Worm (Caenorhabditis elegans) whole organism, young adult: ENCODE measurements around the gene K09E2.3.

Experiments
- B0035.1 ChIP-seq: sonication (generic microtip); optimal IDR thresholded peaks from 2 replicates; lab custom pipeline; 2016; ENCODE audit warnings: missing genetic modification characterization, mild to moderate bottlenecking, missing compliant biosample characterization, missing genotype, missing genetic modification reagents
- B0336.3 ChIP-seq: fragments of 200-800 bp; sonication (Bioruptor generic); IDR thresholded peaks from 2 replicates; pipeline ENCODE4 v1.3.6; 2022; ENCODE audit warnings: missing genetic modification characterization, missing compliant biosample characterization
- C06A6.2 ChIP-seq: fragments of 200-800 bp; sonication (Bioruptor generic); conservative IDR thresholded peaks from 2 replicates; pipeline ENCODE4 v1.3.6; 2022; ENCODE audit warnings: missing genetic modification characterization, missing compliant biosample characterization
- D2030.7 ChIP-seq: fragments of 200-800 bp; sonication (Bioruptor generic); IDR thresholded peaks from 2 replicates; pipeline ENCODE4 v1.3.6; 2022; ENCODE audit warnings: missing genetic modification reagents, missing genetic modification characterization, missing compliant biosample characterization
- F10E7.11 ChIP-seq: sonication (generic microtip); optimal IDR thresholded peaks from 2 replicates; lab custom pipeline; 2017; ENCODE audit warnings: mild to moderate bottlenecking, missing genetic modification characterization, moderate library complexity, missing compliant biosample characterization
- F37B4.10 ChIP-seq: fragments of 200-800 bp; sonication (Bioruptor generic); IDR thresholded peaks from 2 replicates; pipeline ENCODE4 v1.3.6; 2022; ENCODE audit warnings: missing genetic modification characterization, missing compliant biosample characterization
- F39B2.1 ChIP-seq: fragments of 200-800 bp; sonication (Bioruptor generic); IDR thresholded peaks from 2 replicates; pipeline ENCODE4 v1.3.6; 2022; ENCODE audit warnings: missing genetic modification reagents, missing genetic modification characterization, missing compliant biosample characterization
- F52B5.7 ChIP-seq: sonication (generic microtip); optimal IDR thresholded peaks from 2 replicates; lab custom pipeline; 2016; ENCODE audit warnings: mild to moderate bottlenecking, missing genetic modification characterization, missing compliant biosample characterization
- T07F8.4 ChIP-seq: sonication (generic microtip); optimal IDR thresholded peaks from 2 replicates; lab custom pipeline; 2016; ENCODE audit warnings: mild to moderate bottlenecking, missing genetic modification characterization, moderate library complexity, missing compliant biosample characterization
- T26A5.8 ChIP-seq: sonication (generic microtip); optimal IDR thresholded peaks from 2 replicates; lab custom pipeline; 2016; ENCODE audit warnings: missing genetic modification characterization, missing compliant biosample characterization
- ZK185.1 ChIP-seq: sonication (generic microtip); optimal IDR thresholded peaks from 2 replicates; lab custom pipeline; 2016; ENCODE audit warnings: mild to moderate bottlenecking, missing genetic modification characterization, missing compliant biosample characterization; ENCODE audit not compliant: poor library complexity, severe bottlenecking
- aptf-3 ChIP-seq: fragments of 200-800 bp; sonication (Bioruptor generic); IDR thresholded peaks from 2 replicates; pipeline ENCODE4 v1.3.6; 2022; ENCODE audit warnings: missing genetic modification characterization, missing compliant biosample characterization
- ccch-3 ChIP-seq: fragments of 200-800 bp; sonication (Bioruptor generic); optimal IDR thresholded peaks from 2 replicates; lab custom pipeline; 2018; ENCODE audit warnings: mild to moderate bottlenecking, missing genetic modification characterization, missing compliant biosample characterization
- ceh-40 ChIP-seq: fragments of 200-800 bp; sonication (Bioruptor generic); IDR thresholded peaks from 2 replicates; pipeline ENCODE4 v1.3.6; 2022; ENCODE audit warnings: missing genetic modification characterization, missing compliant biosample characterization
- ceh-58 ChIP-seq: fragments of 200-800 bp; sonication (Bioruptor generic); IDR thresholded peaks from 2 replicates; pipeline ENCODE4 v1.3.6; 2022; ENCODE audit warnings: missing genetic modification characterization, missing compliant biosample characterization
- ceh-79 ChIP-seq: sonication (generic microtip); optimal IDR thresholded peaks from 2 replicates; lab custom pipeline; 2017; ENCODE audit warnings: mild to moderate bottlenecking, missing genetic modification characterization, missing compliant biosample characterization
- ceh-91 ChIP-seq: fragments of 200-800 bp; sonication (Bioruptor generic); IDR thresholded peaks from 2 replicates; pipeline ENCODE4 v1.3.6; 2022; ENCODE audit warnings: missing genetic modification reagents, missing genetic modification characterization, missing compliant biosample characterization
- chd-7 ChIP-seq: sonication (generic microtip); optimal IDR thresholded peaks from 2 replicates; lab custom pipeline; 2016; ENCODE audit warnings: mild to moderate bottlenecking, missing genetic modification characterization, moderate library complexity, missing compliant biosample characterization
- dox-1 ChIP-seq: fragments of 200-800 bp; sonication (Bioruptor generic); IDR thresholded peaks from 2 replicates; pipeline ENCODE4 v1.3.6; 2022; ENCODE audit warnings: missing genetic modification reagents, missing genetic modification characterization, missing compliant biosample characterization
- dpff-1 ChIP-seq: sonication (generic microtip); optimal IDR thresholded peaks from 2 replicates; lab custom pipeline; 2017; ENCODE audit warnings: mild to moderate bottlenecking, missing genetic modification characterization, missing compliant biosample characterization
- ekl-4 ChIP-seq: fragments of 200-800 bp; sonication (Bioruptor generic); IDR thresholded peaks from 2 replicates; pipeline ENCODE4 v1.3.6; 2022; ENCODE audit warnings: missing genetic modification reagents, missing genetic modification characterization, missing compliant biosample characterization
- him-1 ChIP-seq: sonication (generic microtip); optimal IDR thresholded peaks from 2 replicates; lab custom pipeline; 2016; ENCODE audit warnings: missing genotype, missing genetic modification reagents, missing genetic modification characterization, missing compliant biosample characterization
- hmg-1.2 ChIP-seq: fragments of 200-800 bp; sonication (Bioruptor generic); IDR thresholded peaks from 2 replicates; pipeline ENCODE4 v1.3.6; 2022; ENCODE audit warnings: missing genetic modification reagents, missing genetic modification characterization, missing compliant biosample characterization
- hsf-1 ChIP-seq: fragments of 200-800 bp; sonication (Bioruptor generic); IDR thresholded peaks from 2 replicates; pipeline ENCODE4 v1.3.6; 2022; ENCODE audit warnings: missing genetic modification reagents, missing genetic modification characterization, missing compliant biosample characterization
- lag-1 ChIP-seq: fragments of 200-800 bp; sonication (Bioruptor generic); IDR thresholded peaks from 2 replicates; pipeline ENCODE4 v1.3.6; 2022; ENCODE audit warnings: missing genetic modification reagents, missing genetic modification characterization, missing compliant biosample characterization
- lin-26 ChIP-seq: fragments of 200-800 bp; sonication (Bioruptor generic); IDR thresholded peaks from 2 replicates; pipeline ENCODE4 v1.3.6; 2022; ENCODE audit warnings: missing genetic modification reagents, missing genetic modification characterization, missing compliant biosample characterization
- lin-35 ChIP-seq, 3 experiments: fragments of 150-350 bp in 2 of 3; sonication (generic microtip) in 1 of 3; optimal IDR thresholded peaks; 2 replicates each; lab custom pipeline; 2014 to 2018; ENCODE audit warnings: missing biosample characterization in 3 of 3, missing genetic modification characterization in 3 of 3, missing genetic modification reagents in 3 of 3
- lir-1 ChIP-seq: fragments of 200-800 bp; sonication (Bioruptor generic); conservative IDR thresholded peaks from 2 replicates; pipeline ENCODE4 v1.3.6; 2022; ENCODE audit warnings: missing genetic modification reagents, missing genetic modification characterization, missing compliant biosample characterization
- madf-10 ChIP-seq: sonication (generic microtip); optimal IDR thresholded peaks from 2 replicates; lab custom pipeline; 2016; ENCODE audit warnings: mild to moderate bottlenecking, missing genetic modification characterization, missing compliant biosample characterization
- mcd-1 ChIP-seq: fragments of 200-800 bp; sonication (Bioruptor generic); IDR thresholded peaks from 2 replicates; pipeline ENCODE4 v1.3.6; 2022; ENCODE audit warnings: missing genetic modification reagents, missing genetic modification characterization, missing compliant biosample characterization
- mxl-1 ChIP-seq: sonication (generic microtip); optimal IDR thresholded peaks from 2 replicates; lab custom pipeline; 2016; ENCODE audit warnings: missing genetic modification characterization, missing compliant biosample characterization
- nfya-1 ChIP-seq: sonication (generic microtip); optimal IDR thresholded peaks from 2 replicates; lab custom pipeline; 2017; ENCODE audit warnings: antibody characterized with exemption, missing compliant biosample characterization, missing genetic modification characterization, borderline replicate concordance; ENCODE audit not compliant: insufficient read depth
- pbrm-1 ChIP-seq: fragments of 200-800 bp; sonication (Bioruptor generic); IDR thresholded peaks from 2 replicates; pipeline ENCODE4 v1.3.6; 2022; ENCODE audit warnings: missing genetic modification reagents, missing genetic modification characterization, missing compliant biosample characterization
- pha-4 ChIP-seq: fragments of 150-350 bp; sonication (generic microtip); optimal IDR thresholded peaks from 2 replicates; lab custom pipeline; 2014; ENCODE audit warnings: missing biosample characterization, missing genetic modification reagents, missing genetic modification characterization
- rcor-1 ChIP-seq: fragments of 200-800 bp; sonication (Bioruptor generic); IDR thresholded peaks from 2 replicates; pipeline ENCODE4 v1.3.6; 2022; ENCODE audit warnings: missing genetic modification reagents, missing genetic modification characterization, missing compliant biosample characterization
- rec-8 ChIP-seq, 2 experiments: sonication (generic microtip); optimal IDR thresholded peaks; 2 replicates each; lab custom pipeline; 2016; ENCODE audit warnings: mild to moderate bottlenecking in 2 of 2, missing genetic modification characterization in 2 of 2, missing genetic modification reagents in 2 of 2, missing genotype in 2 of 2, missing biosample characterization in 1 of 2, missing compliant biosample characterization in 1 of 2, moderate library complexity in 1 of 2
- rpc-1 ChIP-seq, 2 experiments: fragments of 150-350 bp in 1 of 2; sonication (generic microtip) in 1 of 2; optimal IDR thresholded peaks; 2 replicates each; lab custom pipeline; 2014 to 2018; ENCODE audit warnings: missing biosample characterization in 1 of 2, missing genetic modification characterization in 1 of 2, missing genetic modification reagents in 1 of 2, missing genotype in 1 of 2
- snpc-1.3 ChIP-seq: sonication (generic microtip); optimal IDR thresholded peaks from 2 replicates; lab custom pipeline; 2017; ENCODE audit warnings: missing genetic modification characterization, mild to moderate bottlenecking, missing compliant biosample characterization, antibody characterized with exemption, moderate library complexity, missing genotype, missing genetic modification reagents; ENCODE audit not compliant: insufficient read depth
- snpc-4 ChIP-seq, 5 experiments: fragments of 150-350 bp in 1 of 5; sonication (generic microtip) in 4 of 5; optimal IDR thresholded peaks; 2 replicates each; lab custom pipeline; 2014 to 2018; ENCODE audit warnings: missing genetic modification characterization in 5 of 5, missing biosample characterization in 3 of 5, antibody characterized with exemption in 2 of 5, mild to moderate bottlenecking in 2 of 5, missing compliant biosample characterization in 2 of 5, missing genotype in 2 of 5, moderate library complexity in 2 of 5, missing genetic modification reagents in 1 of 5
- somi-1 ChIP-seq: fragments of 200-800 bp; sonication (Bioruptor generic); optimal IDR thresholded peaks from 2 replicates; lab custom pipeline; 2018; ENCODE audit warnings: mild to moderate bottlenecking, missing genetic modification characterization, missing compliant biosample characterization
- sptf-2 ChIP-seq: fragments of 200-800 bp; sonication (Bioruptor generic); optimal IDR thresholded peaks from 2 replicates; lab custom pipeline; 2018; ENCODE audit warnings: mild to moderate bottlenecking, missing genetic modification characterization, missing compliant biosample characterization
- tbp1 ChIP-seq: fragments of 200-800 bp; sonication (Bioruptor generic); optimal IDR thresholded peaks from 2 replicates; lab custom pipeline; 2018; ENCODE audit warnings: mild to moderate bottlenecking, missing genetic modification characterization, missing compliant biosample characterization
- zim-3 ChIP-seq: sonication (generic microtip); optimal IDR thresholded peaks from 2 replicates; lab custom pipeline; 2017; ENCODE audit warnings: mild to moderate bottlenecking, missing genetic modification characterization, moderate library complexity, missing compliant biosample characterization
- ztf-18 ChIP-seq: sonication (generic microtip); optimal IDR thresholded peaks from 2 replicates; lab custom pipeline; 2016; ENCODE audit warnings: missing genotype, mild to moderate bottlenecking, missing genetic modification characterization, missing compliant biosample characterization
- ztf-25 ChIP-seq: fragments of 200-800 bp; sonication (Bioruptor generic); IDR thresholded peaks from 2 replicates; pipeline ENCODE4 v1.3.6; 2022; ENCODE audit warnings: missing genetic modification reagents, missing genetic modification characterization, missing compliant biosample characterization
- ztf-26 ChIP-seq: sonication (generic microtip); optimal IDR thresholded peaks from 2 replicates; lab custom pipeline; 2017; ENCODE audit warnings: missing genetic modification characterization, missing compliant biosample characterization

The K09E2.3 gene

ce11 chrX:8638679-8639184 is 34.2 kb upstream of the K09E2.3 start (continued):
- peak; percentile 3 for TF ChIP-seq ccch-3 (GFP tag; lab: Kevin White, UChicago)
- peak; percentile 62 for TF ChIP-seq T07F8.4 (tag; lab: Kevin White, UChicago)
- TF ChIP-seq lir-1 (GFP tag; lab: Robert Waterston, UW): no peak
- TF ChIP-seq F10E7.11 (tag; lab: Kevin White, UChicago): no peak
- 0 out of 2 replicates have a peak, but pooled peaks have one; percentile 16 for TF ChIP-seq ceh-91
- no peak for TF ChIP-seq B0035.1 (tag; lab: Kevin White, UChicago)
- peak; percentile 81 for TF ChIP-seq zim-3 (tag; lab: Kevin White, UChicago)
- TF ChIP-seq aptf-3 (GFP tag; lab: Robert Waterston, UW): 0 out of 2 replicates have a peak, but pooled peaks have one; percentile 25
- TF ChIP-seq ceh-79: peak; percentile 11
- TF ChIP-seq nfya-1 (tag; lab: Kevin White, UChicago): no peak
- TF ChIP-seq F52B5.7 (tag; lab: Kevin White, UChicago): peak; percentile 48
- peak; percentile 76 for TF ChIP-seq pbrm-1
- 0 out of 2 replicates have a peak, but pooled peaks have one; percentile 35 for TF ChIP-seq mcd-1 (GFP tag; lab: Robert Waterston, UW)
- peak; percentile 35; the same call in 1 of the 2 replicates for TF ChIP-seq rcor-1 (GFP tag; lab: Robert Waterston, UW)
- no peak; the same call in 1 of the 2 replicates for TF ChIP-seq dox-1 (GFP tag; lab: Robert Waterston, UW)
- TF ChIP-seq T26A5.8 (tag; lab: Kevin White, UChicago): peak; percentile 47
- no peak; the same call in 1 of the 2 replicates for TF ChIP-seq F39B2.1 (GFP tag; lab: Robert Waterston, UW)
- peak; percentile 59; the same call in 1 of the 2 replicates for TF ChIP-seq ceh-40
- TF ChIP-seq ekl-4: peak; percentile 56; the same call in 1 of the 2 replicates
- peak; percentile 71 for TF ChIP-seq hmg-1.2 (GFP tag; lab: Robert Waterston, UW)
- no peak for TF ChIP-seq B0336.3 (GFP tag; lab: Robert Waterston, UW)
- peak; percentile 69; the same call in 1 of the 2 replicates for TF ChIP-seq ztf-25 (GFP tag; lab: Robert Waterston, UW)
- TF ChIP-seq dpff-1 (tag; lab: Kevin White, UChicago): no peak
- 0 out of 2 replicates have a peak, but pooled peaks have one; percentile 6 for TF ChIP-seq F37B4.10
- peak; percentile 71 for TF ChIP-seq mxl-1 (tag; lab: Kevin White, UChicago)
- TF ChIP-seq chd-7 (tag; lab: Kevin White, UChicago): peak; percentile 36
- peak; percentile 3 for TF ChIP-seq somi-1 (GFP tag; lab: Kevin White, UChicago)
- TF ChIP-seq snpc-1.3: no peak
- TF ChIP-seq C06A6.2 (GFP tag; lab: Robert Waterston, UW): no peak
- peak; percentile 88 for TF ChIP-seq rpc-1 (optimal IDR thresholded peaks at IDR 0.05; lab: Kevin White, UChicago)
- TF ChIP-seq rpc-1 (tag; optimal IDR thresholded peaks at IDR 0.05; lab: Kevin White, UChicago): peak; percentile 97
- TF ChIP-seq ztf-26 (tag; lab: Kevin White, UChicago): peak; percentile 47
- TF ChIP-seq lin-26: peak; percentile 88
- peak; percentile 85 for TF ChIP-seq tbp1
- TF ChIP-seq ceh-58: no peak
- peak; percentile 33 for TF ChIP-seq sptf-2 (GFP tag; lab: Kevin White, UChicago)
- no peak for TF ChIP-seq pha-4 (tag; lab: Kevin White, UChicago)
- peak in 1 of 3 experiments; percentile 14 for TF ChIP-seq lin-35 (GFP tag; optimal IDR thresholded peaks at IDR 0.05; lab: Kevin White, UChicago)
- TF ChIP-seq rec-8 (tag; optimal IDR thresholded peaks at IDR 0.05; lab: Kevin White, UChicago): peak; percentile 54 to 61
- peak; percentile 68 for TF ChIP-seq D2030.7 (GFP tag; lab: Robert Waterston, UW)
- TF ChIP-seq madf-10: peak; percentile 18
- TF ChIP-seq snpc-4 (GFP tag; optimal IDR thresholded peaks at IDR 0.05; lab: Kevin White, UChicago): peak; percentile 61
- peak in 2 of 4 experiments; percentile 53 to 63 for TF ChIP-seq snpc-4 (tag; optimal IDR thresholded peaks at IDR 0.05; lab: Kevin White, UChicago)
- no peak for TF ChIP-seq lag-1 (GFP tag; lab: Robert Waterston, UW)
- peak; percentile 44; the same call in 1 of the 2 replicates for TF ChIP-seq hsf-1
- peak; percentile 64 for TF ChIP-seq ZK185.1
- TF ChIP-seq ztf-18 (tag; lab: Kevin White, UChicago): peak; percentile 57
- peak; percentile 35 for TF ChIP-seq him-1 (tag; lab: Kevin White, UChicago)
